Worm (Caenorhabditis elegans) whole organism, late embryonic: ENCODE measurements around the gene ZK512.2.

Source experiments
- ets-4 ChIP-seq: sonication (generic microtip); optimal IDR thresholded peaks from 2 replicates; lab custom pipeline; 2016; ENCODE audit warnings: missing genetic modification characterization, missing compliant biosample characterization
- madf-2 ChIP-seq: sonication (generic microtip); optimal IDR thresholded peaks from 2 replicates; lab custom pipeline; 2017; ENCODE audit warnings: missing genetic modification characterization, missing compliant biosample characterization
- nhr-11 ChIP-seq: fragments of 150-350 bp; optimal IDR thresholded peaks from 2 replicates; lab custom pipeline; 2014; ENCODE audit warnings: missing biosample characterization, missing genetic modification characterization
- pqm-1 ChIP-seq: sonication (generic microtip); optimal IDR thresholded peaks from 2 replicates; lab custom pipeline; 2016; ENCODE audit warnings: missing genetic modification characterization, missing compliant biosample characterization
- ttx-3 ChIP-seq: sonication (generic microtip); optimal IDR thresholded peaks from 2 replicates; lab custom pipeline; 2016; ENCODE audit warnings: missing genetic modification reagents, missing genetic modification characterization, missing compliant biosample characterization

DNA sequence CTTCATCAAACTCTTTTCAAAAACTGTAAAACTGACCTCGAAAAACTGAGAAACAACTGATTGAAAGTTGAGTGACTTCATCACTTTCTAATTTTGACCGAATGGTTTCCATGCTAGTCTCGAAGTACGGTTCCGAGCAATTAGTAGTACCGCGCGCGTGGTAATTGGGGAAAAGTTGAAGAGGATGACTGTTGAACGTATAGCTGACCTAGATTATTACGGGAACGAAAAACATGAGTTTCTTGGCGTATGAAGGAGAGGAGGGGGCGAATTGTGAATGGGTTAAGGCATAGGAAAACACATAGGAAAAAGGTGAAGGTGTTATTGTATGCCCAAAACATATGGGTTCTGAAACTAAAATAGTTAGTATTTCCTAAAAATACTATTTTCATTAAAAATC is 17.0 kb upstream of the ZK512.2 start, which contains the start of gene ptr-9:
- TF ChIP-seq pqm-1: no peak
- TF ChIP-seq ttx-3 (tag; lab: Kevin White, UChicago): no peak
- TF ChIP-seq nhr-11 (tag; lab: Kevin White, UChicago): no peak
- no peak for TF ChIP-seq ets-4 (tag; lab: Kevin White, UChicago)
- TF ChIP-seq madf-2 (tag; lab: Kevin White, UChicago): no peak
